Fruit fly (Drosophila melanogaster) S2 (cell line): Measurements from ENCODE around the gene CG13733.

Experiments
- CG8478 ChIP-seq: fragments of >200 bp; optimal IDR thresholded peaks from 2 replicates; lab custom pipeline; 2018
- CTCF ChIP-seq, 2 experiments: fragments of >200 bp; optimal IDR thresholded peaks; 2 replicates each; lab custom pipeline; 2018

The CG13733 gene

DNA sequence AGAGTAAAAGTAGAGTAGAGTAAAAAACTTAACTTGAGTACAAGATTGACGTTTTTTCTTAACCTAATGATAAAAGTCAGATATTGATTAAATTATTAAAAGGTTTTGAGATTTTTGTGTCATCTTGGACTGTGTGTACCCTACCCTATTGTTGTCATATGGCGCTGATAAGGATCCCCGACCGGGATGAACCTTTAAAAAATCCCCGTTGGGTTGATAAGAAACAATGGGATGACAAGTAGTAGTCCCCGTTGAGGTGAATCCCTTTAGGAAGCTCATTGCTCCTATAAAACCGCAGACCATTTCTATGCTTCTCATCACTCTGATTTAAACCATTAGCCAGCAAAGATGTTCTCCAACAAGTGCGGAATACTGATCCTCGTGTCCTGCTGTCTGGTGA is 15.8 kb upstream of the CG13733 start, which contains the start of gene edin:
Gene edin (plus strand): TSS at position 340 of the 400 bp plus-strand sequence.
- TF ChIP-seq CTCF (optimal IDR thresholded peaks at IDR 0.05; lab: Kevin White, UChicago) (no peak), CG8478 (lab: Kevin White, UChicago) (no peak)

DNA sequence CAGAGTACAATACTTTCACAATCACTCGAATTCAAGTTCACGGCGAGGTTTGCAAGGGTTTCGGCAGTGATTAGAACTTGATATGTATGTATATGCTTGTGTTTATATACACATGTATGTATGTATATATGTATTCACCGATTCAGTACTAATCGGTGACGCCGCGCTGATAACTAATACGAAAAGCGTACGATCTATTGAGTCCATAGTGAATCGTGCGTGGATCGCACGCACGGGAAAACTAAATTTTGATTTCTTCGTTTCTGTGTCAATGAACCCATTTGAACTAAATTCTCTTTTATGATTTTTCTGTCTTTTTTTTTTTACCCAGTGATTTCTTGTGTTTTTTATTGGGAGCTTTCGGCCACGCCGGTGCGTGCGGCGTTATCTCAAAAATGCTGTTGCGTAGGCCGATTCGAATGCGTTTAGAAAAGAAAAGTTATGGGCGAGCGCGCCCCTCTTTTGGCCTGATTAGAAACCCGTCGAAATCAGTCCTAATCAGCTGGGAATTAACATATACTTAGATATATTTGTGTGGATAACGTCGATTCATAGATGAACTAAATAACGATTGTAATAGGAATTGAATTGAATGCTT is 15.2 kb upstream of the CG13733 start:
- no peak for TF ChIP-seq CTCF (optimal IDR thresholded peaks at IDR 0.05; lab: Kevin White, UChicago)

DNA sequence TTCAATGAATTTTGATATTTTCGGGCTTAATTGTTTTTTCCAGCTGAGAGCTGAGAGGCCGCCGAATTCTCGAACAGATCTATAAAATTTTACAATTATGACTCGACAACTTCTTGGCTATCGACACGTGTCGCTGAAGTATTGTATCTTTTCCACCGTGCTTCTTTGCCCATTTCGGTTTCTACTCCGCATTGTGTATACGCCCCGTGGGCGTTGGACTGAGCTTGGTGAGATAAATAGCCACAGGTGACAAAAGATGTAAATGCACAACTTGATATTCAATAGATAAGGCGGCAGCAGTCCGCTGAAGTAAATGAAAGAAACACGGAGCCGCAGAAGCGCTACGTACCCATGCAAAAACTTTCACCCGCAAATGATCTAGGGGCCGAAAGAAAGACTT is 14.5 kb upstream of the CG13733 start:
- no peak for TF ChIP-seq CTCF (optimal IDR thresholded peaks at IDR 0.05; lab: Kevin White, UChicago)
- no peak for TF ChIP-seq CG8478 (lab: Kevin White, UChicago)

DNA sequence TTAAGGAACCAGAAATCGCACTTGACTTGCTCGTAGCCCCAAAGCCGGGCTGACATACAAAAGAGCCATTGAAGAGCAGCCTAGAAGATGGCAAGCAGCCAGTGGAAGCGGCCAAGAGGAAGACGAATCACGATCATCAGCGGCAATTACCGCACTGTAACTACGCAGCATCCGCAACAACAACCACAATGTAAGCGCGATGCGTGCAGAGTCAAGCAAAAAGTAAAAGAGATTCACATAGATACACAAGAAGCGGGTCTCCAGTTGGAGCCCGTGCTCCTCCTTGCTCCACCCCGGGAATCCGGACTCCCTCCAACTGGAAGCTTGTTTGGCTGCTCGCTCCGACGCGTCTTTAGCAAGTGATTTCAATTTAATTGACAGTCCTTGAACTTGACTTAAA is 12.9 kb upstream of the CG13733 start:
- TF ChIP-seq CG8478 (lab: Kevin White, UChicago) (no peak), CTCF (optimal IDR thresholded peaks at IDR 0.05; lab: Kevin White, UChicago) (no peak)

DNA sequence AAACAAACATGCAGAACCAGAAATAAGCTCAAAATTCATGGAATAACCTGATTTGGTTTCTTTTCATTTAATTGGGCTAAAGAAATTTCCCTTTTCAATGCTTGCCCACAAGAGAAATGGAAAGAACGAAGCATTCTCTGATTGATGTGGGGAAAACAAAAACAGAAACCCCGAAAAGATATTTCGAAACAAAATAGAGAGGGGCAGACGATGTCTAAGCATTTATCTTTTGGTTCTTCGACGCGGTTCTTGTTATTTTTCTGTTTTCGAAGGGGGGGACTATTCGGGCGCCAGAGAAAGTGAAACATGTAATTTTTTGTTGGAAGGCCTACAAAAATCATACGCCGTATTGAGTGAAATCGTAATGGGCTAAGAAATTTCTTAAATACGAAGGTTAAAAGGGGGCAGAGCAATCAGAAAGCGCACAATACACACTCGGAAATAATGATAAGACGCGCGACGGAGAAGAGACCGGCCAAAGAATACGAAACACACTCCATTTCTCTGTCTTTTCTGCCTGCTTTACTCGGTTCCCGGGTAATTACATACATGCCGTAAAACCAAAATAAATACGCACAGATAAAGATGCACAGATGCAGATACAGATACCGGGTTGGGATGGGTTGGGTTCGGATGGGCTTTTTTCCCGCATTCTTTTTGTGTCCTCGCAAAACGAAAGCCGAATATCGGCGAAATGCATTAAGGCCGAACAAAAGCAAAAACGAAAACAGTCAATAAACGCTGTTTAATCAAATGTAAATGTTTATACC is 10.1 kb upstream of the CG13733 start:
- TF ChIP-seq CG8478 (lab: Kevin White, UChicago): no peak

DNA sequence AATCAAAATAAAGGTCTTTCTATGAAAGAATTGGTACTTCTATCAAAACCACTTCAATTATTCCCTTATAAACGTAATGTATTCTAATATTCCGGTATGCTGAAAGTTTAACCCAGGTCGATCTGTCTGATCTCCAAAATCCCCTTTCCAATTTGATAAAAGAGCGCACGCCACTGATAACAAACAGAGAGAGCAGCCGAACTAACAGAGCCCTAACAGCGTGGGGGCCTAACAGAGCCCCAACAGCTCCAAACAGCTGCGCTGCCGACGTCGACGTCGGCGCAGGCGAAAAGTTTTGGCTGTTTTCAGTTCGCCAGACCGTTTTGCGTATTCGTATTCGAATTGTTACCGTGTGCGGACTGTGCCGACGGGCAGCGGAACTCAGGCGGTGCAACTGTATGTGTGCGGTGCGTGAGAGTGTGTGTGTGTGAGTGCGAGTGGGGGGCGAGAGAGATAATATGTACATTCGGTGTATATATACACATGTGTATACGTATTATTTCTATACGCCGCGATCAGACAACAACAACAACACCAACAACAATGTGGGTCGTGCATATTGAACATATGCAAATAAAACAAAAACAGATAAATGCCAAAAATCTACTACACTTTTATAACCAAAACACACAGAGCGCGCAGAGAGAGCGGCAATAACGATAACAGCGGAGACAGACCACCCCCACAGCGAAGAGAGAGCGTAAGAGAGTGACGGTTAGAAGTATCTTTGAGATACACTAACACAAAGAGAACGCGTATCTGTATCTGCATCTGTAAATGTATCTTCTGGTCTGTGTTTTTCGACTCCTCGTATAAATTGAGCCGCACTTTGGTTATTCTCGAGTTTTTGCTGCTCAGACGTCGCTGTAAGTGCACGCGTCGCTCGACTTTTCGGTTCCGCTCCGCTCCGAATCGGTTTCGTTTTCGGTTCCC is 8.3 kb upstream of the CG13733 start, which contains the start of gene Oatp74D:
Gene Oatp74D (plus strand): TSS at position 325 of the 933 bp plus-strand sequence.
- no peak for TF ChIP-seq CG8478 (lab: Kevin White, UChicago)
- TF ChIP-seq CTCF (optimal IDR thresholded peaks at IDR 0.05; lab: Kevin White, UChicago): no peak

DNA sequence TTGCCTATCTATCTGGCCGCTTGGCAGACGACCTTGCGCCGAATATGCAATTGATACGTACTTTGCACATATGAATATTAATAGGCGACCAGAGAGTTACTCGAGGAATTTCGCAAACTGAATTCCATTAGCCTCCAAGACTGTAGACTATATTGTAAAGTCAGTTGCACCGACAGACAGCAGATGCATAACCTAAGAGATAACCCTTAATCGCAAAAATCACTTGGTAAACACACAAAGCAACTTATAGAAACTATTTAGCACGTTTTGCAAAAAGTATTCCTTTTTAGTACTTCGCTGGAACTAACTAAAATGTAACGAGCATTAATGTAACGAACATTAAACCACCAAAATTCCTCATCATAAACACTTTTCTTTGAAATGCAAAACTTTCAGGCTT is 7.4 kb upstream of the CG13733 start, which contains the start of gene CG6333:
Gene CG6333 (minus strand): TSS at position 101 of the 400 bp plus-strand sequence.
- TF ChIP-seq CTCF (optimal IDR thresholded peaks at IDR 0.05; lab: Kevin White, UChicago) (no peak), CG8478 (lab: Kevin White, UChicago) (no peak)

DNA sequence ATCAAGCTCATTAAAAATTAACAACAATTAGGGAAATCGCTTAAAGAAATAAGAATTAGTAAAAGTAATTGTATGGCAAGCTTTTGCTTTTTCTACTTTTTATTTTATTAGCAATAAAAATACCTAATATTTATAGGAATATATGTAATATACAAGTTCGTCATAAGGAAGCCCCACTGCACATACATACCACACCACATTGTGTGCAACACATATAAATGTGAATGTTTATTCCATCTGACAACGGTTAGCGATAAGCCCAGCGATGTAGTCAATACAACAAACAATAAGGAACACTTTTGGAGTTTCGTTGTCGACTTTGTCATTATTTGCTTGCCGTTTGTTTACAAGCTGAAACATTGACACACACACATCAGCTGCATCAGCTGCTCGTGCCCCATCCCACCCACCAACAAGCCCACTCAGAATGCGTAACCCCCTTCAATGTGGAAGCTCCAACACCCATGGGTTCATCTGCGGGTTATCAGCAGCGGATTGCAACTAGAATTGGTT is 6.6 kb upstream of the CG13733 start:
- TF ChIP-seq CG8478 (lab: Kevin White, UChicago) (no peak), CTCF (optimal IDR thresholded peaks at IDR 0.05; lab: Kevin White, UChicago) (no peak)

DNA sequence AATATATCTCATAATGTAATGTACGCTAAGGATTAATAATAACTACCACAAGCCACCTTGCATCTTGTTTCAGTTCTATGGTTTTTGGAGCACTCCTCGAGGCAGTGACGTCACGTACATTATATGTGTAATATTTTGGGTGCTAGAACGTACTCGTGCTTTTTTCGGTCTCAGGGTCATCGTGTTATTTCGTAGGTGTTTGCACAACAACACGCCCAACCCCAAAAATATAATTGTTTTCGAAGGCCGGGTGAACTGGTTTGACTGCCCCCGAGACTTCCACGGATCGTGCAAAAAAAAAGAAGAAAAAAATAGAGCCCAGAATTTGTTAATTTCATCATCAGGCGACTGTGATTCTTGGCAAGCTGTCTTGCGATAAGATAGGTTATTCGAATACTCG is 2.2 kb downstream of the CG13733 start:
- TF ChIP-seq CG8478 (lab: Kevin White, UChicago): no peak
- TF ChIP-seq CTCF (optimal IDR thresholded peaks at IDR 0.05; lab: Kevin White, UChicago): no peak

DNA sequence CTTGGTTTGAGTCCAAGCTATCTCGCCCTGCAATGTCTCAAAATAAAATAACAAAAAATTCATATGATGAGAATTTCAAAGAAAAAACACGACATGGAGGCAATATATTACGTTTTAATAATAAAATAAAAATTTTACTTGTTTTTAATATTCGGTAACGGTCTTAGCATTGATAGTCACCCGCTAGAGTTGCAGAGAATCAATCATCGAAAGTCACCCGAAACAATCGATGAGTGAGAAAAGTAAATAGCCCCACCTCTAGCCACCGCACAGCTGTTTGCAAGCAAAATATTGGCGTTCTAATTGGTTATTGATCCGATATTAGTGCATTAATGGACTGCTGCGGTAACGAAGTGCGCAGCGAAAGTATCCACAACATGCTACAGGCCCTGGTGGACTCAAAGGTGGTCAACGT is 2.7 kb downstream of the CG13733 start, which contains the start of gene CG34250:
Gene CG34250 (plus strand): TSS at position 244 of the 415 bp plus-strand sequence.
- peak in 1 of 2 experiments; percentile 18 for TF ChIP-seq CTCF (optimal IDR thresholded peaks at IDR 0.05; lab: Kevin White, UChicago)
- no peak for TF ChIP-seq CG8478 (lab: Kevin White, UChicago)

DNA sequence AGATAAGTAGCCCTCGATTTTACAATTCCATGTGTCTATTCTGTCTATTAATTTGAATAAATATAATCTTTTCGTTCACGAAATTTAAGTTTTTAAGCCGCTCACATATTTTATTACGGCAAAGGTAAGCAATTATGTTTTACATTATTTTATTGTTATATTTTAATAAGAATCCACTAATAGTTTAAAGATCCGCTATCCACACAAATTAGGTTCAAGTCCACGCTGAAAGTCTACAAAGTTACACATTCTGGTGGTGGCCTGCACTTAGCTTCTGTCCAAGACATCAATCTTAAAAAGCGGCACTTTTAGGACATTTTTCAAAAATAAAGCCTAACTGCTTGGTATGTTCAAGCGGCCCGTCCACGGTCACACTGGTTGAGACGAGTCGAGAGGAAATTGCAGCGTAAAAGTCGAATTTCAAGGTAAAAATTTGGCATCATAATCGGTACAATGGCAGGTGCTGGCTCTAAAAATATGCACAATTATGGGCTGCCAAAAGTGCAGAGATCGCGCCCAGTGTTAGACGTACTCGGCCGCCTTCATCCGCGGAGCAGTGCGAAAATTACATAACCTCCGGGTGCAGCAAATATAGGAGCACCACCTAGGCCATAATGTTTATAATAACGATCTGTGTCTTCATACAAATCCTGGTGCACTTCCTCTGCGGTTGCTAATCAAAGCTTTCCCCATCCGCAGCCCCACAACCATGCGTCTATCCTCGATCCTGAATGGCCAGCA is 3.8 kb downstream of the CG13733 start, which contains the start of the genes UQCR-Q and CG46525:
Gene UQCR-Q (plus strand): TSS at position 51 of the 741 bp plus-strand sequence.
Gene CG46525 (plus strand): TSS at position 510 of the 741 bp plus-strand sequence.
- peak; percentile 61 to 71 for TF ChIP-seq CTCF (optimal IDR thresholded peaks at IDR 0.05; lab: Kevin White, UChicago)
- TF ChIP-seq CG8478 (lab: Kevin White, UChicago): no peak

DNA sequence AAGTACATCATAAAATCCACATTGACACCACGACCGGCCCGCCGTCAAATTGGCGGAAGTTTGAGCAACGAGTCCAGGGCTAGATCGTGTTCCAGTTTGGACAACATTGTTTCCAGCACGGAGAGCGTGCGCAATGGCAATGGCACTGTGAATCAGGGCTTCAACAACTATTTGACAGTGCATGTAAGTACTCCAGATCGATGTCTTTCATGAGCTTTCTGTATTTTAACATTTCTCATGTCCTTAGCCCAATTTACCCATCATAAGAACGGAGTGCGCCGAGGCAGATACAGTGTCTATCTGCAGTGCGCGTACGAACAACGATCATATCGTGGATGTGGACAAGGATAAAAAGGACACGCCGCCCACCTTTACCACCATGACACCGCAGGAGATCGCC is 4.8 kb downstream of the CG13733 start:
- TF ChIP-seq CG8478 (lab: Kevin White, UChicago): no peak
- no peak for TF ChIP-seq CTCF (optimal IDR thresholded peaks at IDR 0.05; lab: Kevin White, UChicago)

DNA sequence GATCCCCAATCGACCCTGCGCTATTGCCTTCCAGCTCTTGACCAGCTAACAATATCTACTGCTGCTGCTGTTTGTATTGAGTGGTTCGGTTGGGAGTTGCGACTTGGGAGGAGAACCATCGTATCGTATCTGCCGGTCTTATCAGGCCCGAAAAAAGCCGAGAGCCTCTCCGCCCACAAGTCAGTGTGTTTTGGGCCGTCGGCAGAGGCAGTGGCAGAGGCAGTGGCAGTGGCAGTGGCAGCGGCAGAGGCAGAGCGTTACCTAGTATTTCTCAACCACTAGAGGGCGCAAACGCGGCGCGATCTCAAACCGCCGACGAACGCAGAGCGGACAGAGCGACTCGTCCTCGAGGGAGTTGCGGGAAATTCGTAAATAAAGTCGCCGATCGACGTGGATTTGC is 8.6 kb downstream of the CG13733 start, which contains the start of gene SecCl:
Gene SecCl (plus strand): TSS at position 18 of the 400 bp plus-strand sequence.
- TF ChIP-seq CTCF (optimal IDR thresholded peaks at IDR 0.05; lab: Kevin White, UChicago) (peak; percentile 60 to 67), CG8478 (lab: Kevin White, UChicago) (no peak)
